Fruit fly (Drosophila melanogaster): ENCODE measurements around the gene CG43076.

DNA sequence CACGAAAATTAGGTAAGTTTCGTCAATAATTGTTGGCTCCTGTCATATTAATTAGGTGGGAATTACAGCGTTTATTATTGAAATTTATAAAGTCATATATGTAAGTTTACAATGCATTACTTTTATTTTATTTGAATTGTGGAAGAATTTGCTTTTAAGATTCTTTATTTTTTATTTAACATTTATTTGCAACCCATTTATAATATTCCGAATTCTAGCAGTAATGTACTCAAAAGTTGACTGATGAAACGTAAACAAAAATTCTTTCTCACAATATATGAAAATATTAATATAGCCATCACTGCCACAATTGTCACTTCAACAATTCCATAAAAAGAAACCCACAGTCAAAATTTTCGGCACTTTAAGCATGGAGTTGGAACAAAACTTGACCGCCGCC, 13.3 kb downstream of the CG43076 start, which contains the start of gene CG5662:
- TF ChIP-seq eg (GFP tag; IDR thresholded peaks at IDR 0.05), result no peak
- TF ChIP-seq pdm3 (GFP tag; optimal IDR thresholded peaks at IDR 0.05), result no peak
- no peak for TF ChIP-seq Smox (GFP tag; optimal IDR thresholded peaks at IDR 0.05)
- no peak for TF ChIP-seq dsx (GFP tag; optimal IDR thresholded peaks at IDR 0.05; ENCODE audit: poor library complexity, severe bottlenecking)
- no peak for TF ChIP-seq Hr39 (GFP tag; optimal IDR thresholded peaks at IDR 0.05)
- TF ChIP-seq Gug (GFP tag; IDR thresholded peaks at IDR 0.05), result no peak
- TF ChIP-seq OdsH (GFP tag; optimal IDR thresholded peaks at IDR 0.05), result no peak
- TF ChIP-seq Blimp-1 (GFP tag; optimal IDR thresholded peaks at IDR 0.05), result no peak
- no peak for TF ChIP-seq salr (GFP tag; optimal IDR thresholded peaks at IDR 0.05)
- no peak for TF ChIP-seq CG6808 (GFP tag; optimal IDR thresholded peaks at IDR 0.05)

All from whole organism, prepupa.